Fruit fly (Drosophila melanogaster) whole organism, prepupa: ENCODE measurements around the gene wit.

Experiments used
- Blimp-1 ChIP-seq: fragments of 200-800 bp; sonication (Bioruptor generic); optimal IDR thresholded peaks from 3 replicates; lab custom pipeline; 2017; ENCODE audit warnings: missing biosample characterization, missing genetic modification characterization, mild to moderate bottlenecking, moderate library complexity, missing genetic modification reagents
- CG10631 ChIP-seq: fragments of 200-800 bp; sonication (Bioruptor generic); optimal IDR thresholded peaks from 2 replicates; lab custom pipeline; 2016; ENCODE audit warnings: missing biosample characterization, missing genetic modification characterization
- CG10669 ChIP-seq: fragments of 200-800 bp; sonication (Bioruptor generic); optimal IDR thresholded peaks from 3 replicates; lab custom pipeline; 2018; ENCODE audit warnings: missing biosample characterization, mild to moderate bottlenecking, missing genetic modification characterization, moderate library complexity
- CG11294 ChIP-seq: fragments of 200-800 bp; sonication (Bioruptor generic); IDR thresholded peaks from 2 replicates; pipeline ENCODE4 v1.3.6; 2022; ENCODE audit warnings: missing biosample characterization, missing genetic modification characterization
- CG11762 ChIP-seq: fragments of 200-800 bp; sonication (Bioruptor generic); optimal IDR thresholded peaks from 3 replicates; lab custom pipeline; 2016; ENCODE audit warnings: missing biosample characterization, missing genetic modification characterization; ENCODE audit not compliant: insufficient read depth
- CG15336 ChIP-seq: fragments of 200-800 bp; sonication (Bioruptor generic); IDR thresholded peaks from 2 replicates; pipeline ENCODE4 v1.3.6; 2022; ENCODE audit warnings: missing biosample characterization, missing genetic modification characterization
- CG1621 ChIP-seq: fragments of 200-800 bp; sonication (Bioruptor generic); optimal IDR thresholded peaks from 3 replicates; lab custom pipeline; 2018; ENCODE audit warnings: missing biosample characterization, mild to moderate bottlenecking, missing genetic modification characterization
- CG3032 ChIP-seq: fragments of 200-800 bp; optimal IDR thresholded peaks from 2 replicates; lab custom pipeline; 2019; ENCODE audit warnings: missing biosample characterization, mild to moderate bottlenecking, missing genetic modification characterization, moderate library complexity
- CG31627 ChIP-seq: fragments of 200-800 bp; sonication (Bioruptor generic); optimal IDR thresholded peaks from 3 replicates; lab custom pipeline; 2016; ENCODE audit warnings: missing biosample characterization, missing genetic modification characterization
- CG32006 ChIP-seq: fragments of 200-800 bp; sonication (Bioruptor generic); optimal IDR thresholded peaks from 3 replicates; lab custom pipeline; 2017; ENCODE audit warnings: missing biosample characterization, mild to moderate bottlenecking, missing genetic modification characterization
- CG34406 ChIP-seq: fragments of 200-800 bp; sonication (Bioruptor generic); optimal IDR thresholded peaks from 3 replicates; lab custom pipeline; 2016; ENCODE audit warnings: missing biosample characterization, missing genetic modification characterization
- CG3919 ChIP-seq: fragments of 200-800 bp; sonication (Bioruptor generic); optimal IDR thresholded peaks from 3 replicates; lab custom pipeline; 2016; ENCODE audit warnings: missing biosample characterization, missing genetic modification characterization
- CG4318 ChIP-seq: fragments of 200-800 bp; sonication (Bioruptor generic); optimal IDR thresholded peaks from 3 replicates; lab custom pipeline; 2017; ENCODE audit warnings: missing biosample characterization, mild to moderate bottlenecking, missing genetic modification characterization
- CG6163 ChIP-seq: fragments of 200-800 bp; sonication (Bioruptor generic); IDR thresholded peaks from 3 replicates; pipeline ENCODE4 v1.3.6; 2022; ENCODE audit warnings: missing biosample characterization, missing genetic modification characterization
- CG6276 ChIP-seq: fragments of 200-800 bp; sonication (Bioruptor generic); optimal IDR thresholded peaks from 2 replicates; lab custom pipeline; 2017; ENCODE audit warnings: missing biosample characterization, mild to moderate bottlenecking, missing genetic modification characterization
- CG6792 ChIP-seq: fragments of 200-800 bp; sonication (Bioruptor generic); optimal IDR thresholded peaks from 3 replicates; lab custom pipeline; 2016; ENCODE audit warnings: missing biosample characterization, missing genetic modification characterization
- CG6808 ChIP-seq: fragments of 200-800 bp; sonication (Bioruptor generic); optimal IDR thresholded peaks from 3 replicates; lab custom pipeline; 2017; ENCODE audit warnings: missing biosample characterization, missing genetic modification characterization, mild to moderate bottlenecking, moderate library complexity, missing genetic modification reagents
- CG6854 ChIP-seq: fragments of 200-800 bp; sonication (Bioruptor generic); optimal IDR thresholded peaks from 2 replicates; lab custom pipeline; 2017; ENCODE audit warnings: missing biosample characterization, mild to moderate bottlenecking, missing genetic modification characterization
- CG8119 ChIP-seq: fragments of 200-800 bp; sonication (Bioruptor generic); IDR thresholded peaks from 3 replicates; pipeline ENCODE4 v1.3.6; 2022; ENCODE audit warnings: missing biosample characterization, missing genetic modification characterization
- CG8319 ChIP-seq: fragments of 200-800 bp; sonication (Bioruptor generic); optimal IDR thresholded peaks from 3 replicates; lab custom pipeline; 2016; ENCODE audit warnings: missing biosample characterization, missing genetic modification characterization
- CG9139 ChIP-seq: fragments of 200-800 bp; sonication (Bioruptor generic); optimal IDR thresholded peaks from 3 replicates; lab custom pipeline; 2017; ENCODE audit warnings: missing biosample characterization, mild to moderate bottlenecking, missing genetic modification characterization
- Eip75B ChIP-seq: fragments of 200-800 bp; sonication (Bioruptor generic); optimal IDR thresholded peaks from 3 replicates; lab custom pipeline; 2016; ENCODE audit warnings: missing biosample characterization, missing genetic modification characterization
- Eip78C ChIP-seq: fragments of 200-800 bp; sonication (Bioruptor generic); peaks from one replicate; lab custom pipeline; 2016; ENCODE audit warnings: missing biosample characterization, missing genetic modification characterization
- Eip93F ChIP-seq: fragments of 200-800 bp; sonication (Bioruptor generic); optimal IDR thresholded peaks from 2 replicates; lab custom pipeline; 2016; ENCODE audit warnings: missing biosample characterization, mild to moderate bottlenecking, missing genetic modification characterization
- Ets21C ChIP-seq: fragments of 200-800 bp; sonication (Bioruptor generic); optimal IDR thresholded peaks from 3 replicates; lab custom pipeline; 2016; ENCODE audit warnings: missing biosample characterization, missing genetic modification characterization
- Ets96B ChIP-seq: fragments of 200-800 bp; optimal IDR thresholded peaks from 2 replicates; lab custom pipeline; 2019; ENCODE audit warnings: missing biosample characterization, mild to moderate bottlenecking, missing genetic modification characterization, moderate library complexity
- Gug ChIP-seq: fragments of 200-800 bp; sonication (Bioruptor generic); IDR thresholded peaks from 2 replicates; pipeline ENCODE4 v1.3.6; 2022; ENCODE audit warnings: missing biosample characterization, missing genetic modification characterization
- Hr38 ChIP-seq: sonication (Bioruptor generic); optimal IDR thresholded peaks from 2 replicates; lab custom pipeline; 2016; ENCODE audit warnings: missing biosample characterization, missing genetic modification characterization
- Hr39 ChIP-seq: fragments of 200-800 bp; sonication (Bioruptor generic); optimal IDR thresholded peaks from 2 replicates; lab custom pipeline; 2016; ENCODE audit warnings: missing biosample characterization, missing genetic modification characterization
- Hr4 ChIP-seq: fragments of 200-800 bp; sonication (Bioruptor generic); optimal IDR thresholded peaks from 3 replicates; lab custom pipeline; 2016; ENCODE audit warnings: missing biosample characterization, missing genetic modification characterization
- OdsH ChIP-seq: fragments of 200-800 bp; sonication (Bioruptor generic); optimal IDR thresholded peaks from 3 replicates; lab custom pipeline; 2016; ENCODE audit warnings: missing biosample characterization, missing genetic modification characterization
- Sox102F ChIP-seq: fragments of 200-800 bp; sonication (Bioruptor generic); optimal IDR thresholded peaks from 2 replicates; lab custom pipeline; 2016; ENCODE audit warnings: missing biosample characterization, mild to moderate bottlenecking, missing genetic modification characterization
- Sox14 ChIP-seq: fragments of 200-800 bp; sonication (Bioruptor generic); optimal IDR thresholded peaks from 3 replicates; lab custom pipeline; 2016; ENCODE audit warnings: missing biosample characterization, missing genetic modification characterization
- Sox15 ChIP-seq: fragments of 200-800 bp; sonication (Bioruptor generic); optimal IDR thresholded peaks from 3 replicates; lab custom pipeline; 2016; ENCODE audit warnings: missing biosample characterization, missing genetic modification characterization
- achi ChIP-seq: fragments of 200-800 bp; sonication (Bioruptor generic); optimal IDR thresholded peaks from 3 replicates; lab custom pipeline; 2016; ENCODE audit warnings: missing biosample characterization, missing genetic modification characterization
- acj6 ChIP-seq: fragments of 200-800 bp; sonication (Bioruptor generic); optimal IDR thresholded peaks from 3 replicates; lab custom pipeline; 2016; ENCODE audit warnings: missing biosample characterization, missing genetic modification characterization
- cyc ChIP-seq: fragments of 200-800 bp; sonication (Bioruptor generic); optimal IDR thresholded peaks from 3 replicates; lab custom pipeline; 2016; ENCODE audit warnings: missing biosample characterization, missing genetic modification characterization
- dac ChIP-seq: fragments of 200-800 bp; sonication (Bioruptor generic); optimal IDR thresholded peaks from 2 replicates; lab custom pipeline; 2017; ENCODE audit warnings: missing biosample characterization, mild to moderate bottlenecking, missing genetic modification characterization
- eg ChIP-seq: fragments of 200-800 bp; sonication (Bioruptor generic); IDR thresholded peaks from 3 replicates; pipeline ENCODE4 v1.3.6; 2022; ENCODE audit warnings: missing biosample characterization, missing genetic modification characterization
- esn ChIP-seq: fragments of 200-800 bp; sonication (Bioruptor generic); optimal IDR thresholded peaks from 2 replicates; lab custom pipeline; 2016; ENCODE audit warnings: missing biosample characterization, mild to moderate bottlenecking, missing genetic modification characterization, moderate library complexity
- fd59A ChIP-seq: fragments of 200-800 bp; sonication (Bioruptor generic); optimal IDR thresholded peaks from 2 replicates; lab custom pipeline; 2017; ENCODE audit warnings: missing biosample characterization, mild to moderate bottlenecking, missing genetic modification characterization, missing genetic modification reagents
- net ChIP-seq: fragments of 200-800 bp; sonication (Bioruptor generic); optimal IDR thresholded peaks from 3 replicates; lab custom pipeline; 2016; ENCODE audit warnings: missing biosample characterization, missing genetic modification characterization
- pdm3 ChIP-seq: fragments of 200-800 bp; sonication (Bioruptor generic); optimal IDR thresholded peaks from 3 replicates; lab custom pipeline; 2016; ENCODE audit warnings: missing biosample characterization, missing genetic modification characterization
- salr ChIP-seq, 2 experiments: fragments of 200-800 bp; sonication (Bioruptor generic); optimal IDR thresholded peaks; 3 replicates each; lab custom pipeline; 2016 to 2018; ENCODE audit warnings: missing biosample characterization in 2 of 2, missing genetic modification characterization in 2 of 2, mild to moderate bottlenecking in 1 of 2
- svp ChIP-seq: fragments of 200-800 bp; sonication (Bioruptor generic); peaks from one replicate; lab custom pipeline; 2016; ENCODE audit warnings: missing biosample characterization, missing genetic modification characterization
- topi ChIP-seq: fragments of 200-800 bp; sonication (Bioruptor generic); optimal IDR thresholded peaks from 3 replicates; lab custom pipeline; 2016; ENCODE audit warnings: missing biosample characterization, missing genetic modification characterization
- vri ChIP-seq: fragments of 200-800 bp; sonication (Bioruptor generic); optimal IDR thresholded peaks from 3 replicates; lab custom pipeline; 2016; ENCODE audit warnings: missing biosample characterization, mild to moderate bottlenecking, missing genetic modification characterization

The wit gene

dm6 chr3L:4016754-4017153 lies 54.8 kb downstream of the wit start (continued):
- TF ChIP-seq Gug (GFP tag; lab: Robert Waterston, UW) = peak; percentile 27; the same call in 1 of the 2 replicates
- TF ChIP-seq Eip93F = no peak
- peak; percentile 24 for TF ChIP-seq OdsH
- peak; percentile 40 for TF ChIP-seq CG15336 (GFP tag; lab: Robert Waterston, UW)
- TF ChIP-seq CG9139 (GFP tag; lab: Kevin White, UChicago) = no peak
- TF ChIP-seq CG3032 (tag; lab: Kevin White, UChicago) = peak; percentile 16
- no peak for TF ChIP-seq esn (GFP tag; lab: Kevin White, UChicago)
- no peak for TF ChIP-seq Blimp-1 (GFP tag; lab: Kevin White, UChicago)
- peak; percentile 59; the same call in 2 of the 3 replicates for TF ChIP-seq CG8119
- TF ChIP-seq CG6163 (GFP tag; lab: Robert Waterston, UW) = peak; percentile 68; the same call in 2 of the 3 replicates
- no peak for TF ChIP-seq topi (GFP tag; lab: Kevin White, UChicago)
- no peak for TF ChIP-seq Sox14 (GFP tag; lab: Kevin White, UChicago)
- TF ChIP-seq CG6808 (GFP tag; lab: Kevin White, UChicago) = no peak
- TF ChIP-seq CG3919 (GFP tag; lab: Kevin White, UChicago) = peak; percentile 55
- peak; percentile 11 for TF ChIP-seq CG31627 (GFP tag; lab: Kevin White, UChicago)
- no peak for TF ChIP-seq net (GFP tag; lab: Kevin White, UChicago)
- no peak for TF ChIP-seq CG11294 (GFP tag; lab: Robert Waterston, UW)
- no peak for TF ChIP-seq Ets96B (tag; lab: Kevin White, UChicago)
- TF ChIP-seq Sox102F (GFP tag; lab: Kevin White, UChicago) = no peak
- TF ChIP-seq CG6792 (GFP tag; lab: Kevin White, UChicago) = no peak
- TF ChIP-seq Hr38 = no peak
- TF ChIP-seq CG34406 = no peak
- TF ChIP-seq dac (GFP tag; lab: Kevin White, UChicago) = no peak
- TF ChIP-seq vri (GFP tag; lab: Kevin White, UChicago) = no peak
- peak; percentile 17 for TF ChIP-seq CG10631 (GFP tag; lab: Kevin White, UChicago)
- TF ChIP-seq CG11762 (GFP tag; lab: Kevin White, UChicago) = no peak
- TF ChIP-seq CG4318 (GFP tag; lab: Kevin White, UChicago) = peak; percentile 12
- TF ChIP-seq CG8319 (GFP tag; lab: Kevin White, UChicago) = no peak
- TF ChIP-seq salr (GFP tag; optimal IDR thresholded peaks at IDR 0.05; lab: Kevin White, UChicago) = no peak
- TF ChIP-seq acj6 = peak; percentile 14
- no peak for TF ChIP-seq cyc (GFP tag; lab: Kevin White, UChicago)
- peak; percentile 45 for TF ChIP-seq Hr4 (GFP tag; lab: Kevin White, UChicago)
- TF ChIP-seq CG6854 (GFP tag; lab: Kevin White, UChicago) = no peak
- TF ChIP-seq achi = peak; percentile 15
- TF ChIP-seq, all 60 proteins: peak for 20

dm6 chr3L:4014349-4014748 lies 57.2 kb downstream of the wit start:
- no peak for TF ChIP-seq CG11762 (GFP tag; lab: Kevin White, UChicago)
- TF ChIP-seq Blimp-1 (GFP tag; lab: Kevin White, UChicago) = no peak
- TF ChIP-seq CG10669 (GFP tag; lab: Kevin White, UChicago) = peak; percentile 34
- peak; percentile 3 for TF ChIP-seq pdm3 (GFP tag; lab: Kevin White, UChicago)
- TF ChIP-seq Eip93F = no peak
- peak; percentile 26 for TF ChIP-seq CG3919 (GFP tag; lab: Kevin White, UChicago)
- peak; percentile 6 for TF ChIP-seq CG6276 (GFP tag; lab: Kevin White, UChicago)
- peak; percentile 66 for TF ChIP-seq Eip78C (GFP tag; lab: Kevin White, UChicago)
- 0 out of 2 replicates have a peak, but pooled peaks have one; percentile 11 for TF ChIP-seq CG11294 (GFP tag; lab: Robert Waterston, UW)
- no peak for TF ChIP-seq Hr38
- peak; percentile 60; the same call in 2 of the 3 replicates for TF ChIP-seq CG6163 (GFP tag; lab: Robert Waterston, UW)
- peak; percentile 4 for TF ChIP-seq Eip75B (GFP tag; lab: Kevin White, UChicago)
- TF ChIP-seq CG1621 = no peak
- TF ChIP-seq CG6808 (GFP tag; lab: Kevin White, UChicago) = no peak
- TF ChIP-seq Sox15 = no peak
- peak; percentile 33 for TF ChIP-seq Ets96B (tag; lab: Kevin White, UChicago)
- peak; percentile 32 for TF ChIP-seq CG3032 (tag; lab: Kevin White, UChicago)
- 0 out of 3 replicates have a peak, but pooled peaks have one; percentile 29 for TF ChIP-seq CG8119
- no peak for TF ChIP-seq topi (GFP tag; lab: Kevin White, UChicago)
- peak; percentile 39 for TF ChIP-seq CG32006
- peak; percentile 63; the same call in 2 of the 3 replicates for TF ChIP-seq eg (GFP tag; lab: Robert Waterston, UW)
- TF ChIP-seq svp (GFP tag; lab: Kevin White, UChicago) = peak; percentile 18
- TF ChIP-seq CG10631 (GFP tag; lab: Kevin White, UChicago) = peak; percentile 10
- TF ChIP-seq Hr4 (GFP tag; lab: Kevin White, UChicago) = peak; percentile 9
- no peak for TF ChIP-seq fd59A (GFP tag; lab: Kevin White, UChicago)
- TF ChIP-seq CG15336 (GFP tag; lab: Robert Waterston, UW) = peak; percentile 23; the same call in 1 of the 2 replicates
- TF ChIP-seq Sox14 (GFP tag; lab: Kevin White, UChicago) = no peak
- TF ChIP-seq CG34406 = no peak
- TF ChIP-seq CG6854 (GFP tag; lab: Kevin White, UChicago) = no peak
- peak in 1 of 2 experiments; percentile 3 for TF ChIP-seq salr (GFP tag; optimal IDR thresholded peaks at IDR 0.05; lab: Kevin White, UChicago)
- TF ChIP-seq achi = peak; percentile 13
- peak; percentile 16 for TF ChIP-seq Hr39 (GFP tag; lab: Kevin White, UChicago)
- TF ChIP-seq Ets21C = no peak
